Worm (Caenorhabditis elegans) whole organism, L1 larva: ENCODE measurements around the gene Y15E3A.4.

Experiments
- C04F5.9 ChIP-seq: sonication (generic microtip); optimal IDR thresholded peaks from 2 replicates; lab custom pipeline; 2016; ENCODE audit warnings: missing genetic modification characterization, missing compliant biosample characterization
- C16A3.4 ChIP-seq: fragments of 150-350 bp; optimal IDR thresholded peaks from 2 replicates; lab custom pipeline; 2014; ENCODE audit warnings: missing biosample characterization, missing genetic modification characterization
- aha-1 ChIP-seq: fragments of 150-350 bp; optimal IDR thresholded peaks from 2 replicates; lab custom pipeline; 2014; ENCODE audit warnings: missing biosample characterization, missing genetic modification characterization
- aly-2 ChIP-seq: fragments of 150-350 bp; optimal IDR thresholded peaks from 2 replicates; lab custom pipeline; 2014; ENCODE audit warnings: missing biosample characterization, missing genetic modification characterization
- blmp-1 ChIP-seq: fragments of 150-350 bp; optimal IDR thresholded peaks from 2 replicates; lab custom pipeline; 2014; ENCODE audit warnings: missing biosample characterization, missing genetic modification characterization
- ces-1 ChIP-seq: fragments of 150-350 bp; optimal IDR thresholded peaks from 2 replicates; lab custom pipeline; 2014; ENCODE audit warnings: missing biosample characterization, missing genetic modification reagents, missing genetic modification characterization
- dsc-1 ChIP-seq: sonication (generic microtip); optimal IDR thresholded peaks from 2 replicates; lab custom pipeline; 2016; ENCODE audit warnings: mild to moderate bottlenecking, missing genetic modification characterization, missing compliant biosample characterization
- efl-1 ChIP-seq, 4 experiments: fragments of 150-350 bp; optimal IDR thresholded peaks in 3 of 4; peaks in 1 of 4; 1 replicate in 1 of 4; 2 replicates in 3 of 4; lab custom pipeline; 2014; ENCODE audit warnings: missing biosample characterization in 2 of 4, missing genetic modification characterization in 2 of 4, missing genetic modification reagents in 2 of 4
- efl-3 ChIP-seq: fragments of 200-800 bp; sonication (Bioruptor generic); optimal IDR thresholded peaks from 2 replicates; lab custom pipeline; 2018; ENCODE audit warnings: mild to moderate bottlenecking, missing genetic modification characterization, missing compliant biosample characterization
- ets-5 ChIP-seq: fragments of 200-800 bp; sonication (Bioruptor generic); IDR thresholded peaks from 2 replicates; pipeline ENCODE4 v1.3.6; 2022; ENCODE audit warnings: missing genetic modification characterization, missing compliant biosample characterization
- fos-1 ChIP-seq: fragments of 150-350 bp; optimal IDR thresholded peaks from 2 replicates; lab custom pipeline; 2014; ENCODE audit warnings: missing biosample characterization, missing genetic modification characterization
- grh-1 ChIP-seq: fragments of 200-800 bp; sonication (Bioruptor generic); IDR thresholded peaks from 2 replicates; pipeline ENCODE4 v1.3.6; 2022; ENCODE audit warnings: missing genetic modification reagents, missing genetic modification characterization, missing compliant biosample characterization
- hpl-2 ChIP-seq: fragments of 150-350 bp; optimal IDR thresholded peaks from 2 replicates; lab custom pipeline; 2014; ENCODE audit warnings: missing biosample characterization, missing genetic modification reagents, missing genetic modification characterization
- isw-1 ChIP-seq: fragments of 200-800 bp; sonication (Bioruptor generic); IDR thresholded peaks from 2 replicates; pipeline ENCODE4 v1.3.6; 2022; ENCODE audit warnings: missing genetic modification characterization, missing compliant biosample characterization
- lin-13 ChIP-seq: fragments of 150-350 bp; optimal IDR thresholded peaks from 2 replicates; lab custom pipeline; 2014; ENCODE audit warnings: missing biosample characterization, missing genetic modification reagents, missing genetic modification characterization
- lin-14 ChIP-seq: fragments of 200-800 bp; sonication (Bioruptor generic); optimal IDR thresholded peaks from 2 replicates; lab custom pipeline; 2018; ENCODE audit warnings: mild to moderate bottlenecking, missing genetic modification characterization, moderate library complexity, missing compliant biosample characterization
- lin-15B ChIP-seq: fragments of 150-350 bp; sonication (generic microtip); optimal IDR thresholded peaks from 3 replicates; lab custom pipeline; 2014; ENCODE audit warnings: missing biosample characterization, missing genetic modification characterization
- lin-35 ChIP-seq, 2 experiments: fragments of 150-350 bp; optimal IDR thresholded peaks; 2 replicates each; lab custom pipeline; 2014; ENCODE audit warnings: missing biosample characterization in 2 of 2, missing genetic modification characterization in 2 of 2, missing genetic modification reagents in 2 of 2
- lin-39 ChIP-seq: fragments of 150-350 bp; optimal IDR thresholded peaks from 2 replicates; lab custom pipeline; 2014; ENCODE audit warnings: missing biosample characterization, missing genetic modification reagents, missing genetic modification characterization
- lir-3 ChIP-seq: sonication (generic microtip); optimal IDR thresholded peaks from 2 replicates; lab custom pipeline; 2016; ENCODE audit warnings: mild to moderate bottlenecking, missing genetic modification characterization, moderate library complexity, missing compliant biosample characterization; ENCODE audit not compliant: poor library complexity
- lsy-2 ChIP-seq, 2 experiments: fragments of 150-350 bp; optimal IDR thresholded peaks; 2 replicates each; lab custom pipeline; 2014; ENCODE audit warnings: missing biosample characterization in 2 of 2, missing genetic modification characterization in 2 of 2
- mab-9 ChIP-seq: fragments of 200-800 bp; sonication (Bioruptor generic); IDR thresholded peaks from 2 replicates; pipeline ENCODE4 v1.3.6; 2022; ENCODE audit warnings: missing genetic modification reagents, missing genetic modification characterization, missing compliant biosample characterization
- mdl-1 ChIP-seq, 2 experiments: fragments of 150-350 bp; optimal IDR thresholded peaks; 2 replicates each; lab custom pipeline; 2014 to 2017; ENCODE audit warnings: missing biosample characterization in 2 of 2, missing genetic modification characterization in 2 of 2, inconsistent platforms in 1 of 2
- mef-2 ChIP-seq: fragments of 150-350 bp; optimal IDR thresholded peaks from 2 replicates; lab custom pipeline; 2014; ENCODE audit warnings: missing biosample characterization, missing genetic modification characterization
- mep-1 ChIP-seq: fragments of 150-350 bp; optimal IDR thresholded peaks from 2 replicates; lab custom pipeline; 2014; ENCODE audit warnings: missing biosample characterization, missing genetic modification characterization
- nhr-19 ChIP-seq: fragments of 200-800 bp; sonication (Bioruptor generic); conservative IDR thresholded peaks from 2 replicates; pipeline ENCODE4 v1.3.6; 2022; ENCODE audit warnings: missing genetic modification characterization, missing compliant biosample characterization
- nhr-20 ChIP-seq: sonication (generic microtip); optimal IDR thresholded peaks from 2 replicates; lab custom pipeline; 2016; ENCODE audit warnings: mild to moderate bottlenecking, missing genetic modification characterization, missing compliant biosample characterization
- nhr-47 ChIP-seq: sonication (generic microtip); optimal IDR thresholded peaks from 2 replicates; lab custom pipeline; 2016; ENCODE audit warnings: mild to moderate bottlenecking, missing genetic modification characterization, moderate library complexity, missing compliant biosample characterization
- nhr-71 ChIP-seq: sonication (generic microtip); optimal IDR thresholded peaks from 2 replicates; lab custom pipeline; 2016; ENCODE audit warnings: mild to moderate bottlenecking, missing genetic modification characterization, moderate library complexity, missing compliant biosample characterization
- nhr-76 ChIP-seq: sonication (generic microtip); optimal IDR thresholded peaks from 2 replicates; lab custom pipeline; 2017; ENCODE audit warnings: missing biosample characterization, missing genetic modification characterization
- nhr-84 ChIP-seq: sonication (generic microtip); optimal IDR thresholded peaks from 2 replicates; lab custom pipeline; 2017; ENCODE audit warnings: missing biosample characterization, missing genetic modification characterization
- nhr-85 ChIP-seq: sonication (generic microtip); peaks from one replicate; lab custom pipeline; 2016; ENCODE audit warnings: missing genetic modification characterization, inconsistent platforms, missing compliant biosample characterization
- pax-3 ChIP-seq: fragments of 200-800 bp; sonication (Bioruptor generic); optimal IDR thresholded peaks from 2 replicates; lab custom pipeline; 2018; ENCODE audit warnings: mild to moderate bottlenecking, missing genetic modification characterization, moderate library complexity, missing compliant biosample characterization
- pqm-1 ChIP-seq: sonication (generic microtip); optimal IDR thresholded peaks from 3 replicates; lab custom pipeline; 2017; ENCODE audit warnings: missing biosample characterization, missing genetic modification characterization
- rnt-1 ChIP-seq: sonication (generic microtip); optimal IDR thresholded peaks from 2 replicates; lab custom pipeline; 2016; ENCODE audit warnings: mild to moderate bottlenecking, missing genetic modification characterization, moderate library complexity, missing compliant biosample characterization
- skn-1 ChIP-seq: fragments of 150-350 bp; optimal IDR thresholded peaks from 2 replicates; lab custom pipeline; 2014; ENCODE audit warnings: missing biosample characterization, missing genetic modification characterization
- snpc-4 ChIP-seq: fragments of 150-350 bp; optimal IDR thresholded peaks from 2 replicates; lab custom pipeline; 2014; ENCODE audit warnings: missing biosample characterization, missing genetic modification characterization
- snu-23 ChIP-seq: sonication (generic microtip); optimal IDR thresholded peaks from 2 replicates; lab custom pipeline; 2016; ENCODE audit warnings: missing genetic modification characterization, missing compliant biosample characterization
- swsn-7 ChIP-seq: sonication (generic microtip); optimal IDR thresholded peaks from 2 replicates; lab custom pipeline; 2016; ENCODE audit warnings: missing genetic modification characterization, missing compliant biosample characterization
- tbx-2 ChIP-seq: sonication (generic microtip); optimal IDR thresholded peaks from 2 replicates; lab custom pipeline; 2016; ENCODE audit warnings: missing genetic modification characterization, missing compliant biosample characterization
- tlp-1 ChIP-seq: fragments of 150-350 bp; optimal IDR thresholded peaks from 2 replicates; lab custom pipeline; 2014; ENCODE audit warnings: missing biosample characterization, missing genetic modification characterization
- unc-130 ChIP-seq: fragments of 150-350 bp; optimal IDR thresholded peaks from 2 replicates; lab custom pipeline; 2017; ENCODE audit warnings: missing biosample characterization, missing genetic modification characterization, inconsistent platforms
- unc-86 ChIP-seq: sonication (generic microtip); optimal IDR thresholded peaks from 2 replicates; lab custom pipeline; 2016; ENCODE audit warnings: missing genetic modification characterization, missing compliant biosample characterization
- vab-15 ChIP-seq: sonication (generic microtip); optimal IDR thresholded peaks from 2 replicates; lab custom pipeline; 2017; ENCODE audit warnings: missing genotype, mild to moderate bottlenecking, missing genetic modification characterization, missing compliant biosample characterization
- zag-1 ChIP-seq: fragments of 150-350 bp; optimal IDR thresholded peaks from 2 replicates; lab custom pipeline; 2014; ENCODE audit warnings: missing biosample characterization, missing genetic modification characterization
- zip-4 ChIP-seq: fragments of 200-800 bp; sonication (Bioruptor generic); optimal IDR thresholded peaks from 2 replicates; lab custom pipeline; 2018; ENCODE audit warnings: mild to moderate bottlenecking, missing genetic modification characterization, moderate library complexity, missing compliant biosample characterization
- ztf-11 ChIP-seq, 2 experiments: sonication (generic microtip); optimal IDR thresholded peaks; 2 replicates each; lab custom pipeline; 2016 to 2017; ENCODE audit warnings: missing genetic modification characterization in 2 of 2, missing biosample characterization in 1 of 2, missing compliant biosample characterization in 1 of 2
- ztf-4 ChIP-seq: fragments of 150-350 bp; optimal IDR thresholded peaks from 2 replicates; lab custom pipeline; 2014; ENCODE audit warnings: missing biosample characterization, missing genetic modification characterization

The Y15E3A.4 gene

DNA sequence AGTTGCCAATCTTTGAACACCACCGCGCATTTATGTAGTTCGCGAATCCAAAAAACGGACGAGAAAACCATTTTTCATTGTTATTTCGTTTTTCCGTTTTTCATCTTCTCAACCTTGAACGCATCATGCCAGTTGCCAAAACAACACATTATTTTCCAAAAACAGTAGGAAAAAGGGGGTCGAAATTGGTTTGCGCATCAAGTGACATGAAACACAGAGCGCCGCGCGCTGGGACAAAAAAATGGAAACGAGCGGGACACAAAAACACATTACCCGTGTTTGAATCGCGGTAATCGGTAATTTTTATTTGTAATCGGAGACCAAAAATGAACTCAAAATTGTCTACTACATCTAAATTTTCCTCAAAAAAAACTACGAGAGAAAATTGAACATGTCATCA lies 5.6 kb downstream of the Y15E3A.4 start:
- TF ChIP-seq blmp-1 (tag; lab: Kevin White, UChicago), result peak; percentile 57
- peak; percentile 57 for TF ChIP-seq lin-14
- no peak for TF ChIP-seq mab-9 (GFP tag; lab: Robert Waterston, UW)
- TF ChIP-seq mep-1 (tag; lab: Kevin White, UChicago), result peak; percentile 11
- no peak for TF ChIP-seq snpc-4
- TF ChIP-seq efl-1 (optimal IDR thresholded peaks at IDR 0.05; lab: Kevin White, UChicago), result no peak
- TF ChIP-seq efl-1 (GFP tag; optimal IDR thresholded peaks at IDR 0.05 in 1 of 2; lab: Kevin White, UChicago), result peak in 1 of 2 experiments; percentile 24
- no peak for TF ChIP-seq nhr-71 (tag; lab: Kevin White, UChicago)
- TF ChIP-seq nhr-85 (tag; lab: Kevin White, UChicago), result peak; percentile 66
- no peak for TF ChIP-seq ztf-11 (tag; optimal IDR thresholded peaks at IDR 0.05; lab: Kevin White, UChicago)
- TF ChIP-seq isw-1 (GFP tag; lab: Robert Waterston, UW), result no peak
- no peak for TF ChIP-seq lin-15B (tag; lab: Kevin White, UChicago)

DNA sequence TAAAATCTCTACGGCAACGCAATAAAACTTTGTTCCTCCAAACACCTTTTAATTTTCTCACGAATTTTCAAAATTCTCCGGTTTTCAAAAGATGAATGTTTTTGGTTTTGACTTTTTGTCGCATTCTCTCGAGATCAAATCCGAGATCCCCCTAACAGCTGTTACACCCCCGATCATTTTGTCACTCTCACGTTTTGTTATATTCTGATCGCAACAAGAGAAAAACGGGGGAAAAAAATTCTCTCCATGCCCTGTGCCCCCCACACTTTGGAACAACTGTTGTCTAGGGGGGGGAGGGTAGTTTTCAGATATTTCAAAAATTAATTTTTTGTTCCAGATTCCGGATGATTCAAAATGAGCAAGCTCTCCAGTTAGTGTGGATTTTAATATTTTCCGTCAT lies 7.4 kb downstream of the Y15E3A.4 start:
- TF ChIP-seq nhr-71 (tag; lab: Kevin White, UChicago), result peak; percentile 78
- no peak for TF ChIP-seq C16A3.4 (tag; lab: Kevin White, UChicago)
- peak; percentile 43 for TF ChIP-seq nhr-20 (tag; lab: Kevin White, UChicago)
- TF ChIP-seq unc-130 (tag; lab: Kevin White, UChicago), result peak; percentile 54
- no peak for TF ChIP-seq hpl-2 (GFP tag; lab: Kevin White, UChicago)
- no peak for TF ChIP-seq nhr-47 (tag; lab: Kevin White, UChicago)
- TF ChIP-seq zag-1, result no peak
- no peak for TF ChIP-seq unc-86 (tag; lab: Kevin White, UChicago)
- TF ChIP-seq tbx-2 (tag; lab: Kevin White, UChicago), result no peak
- peak; percentile 36 for TF ChIP-seq snu-23
- TF ChIP-seq pqm-1, result no peak
- no peak for TF ChIP-seq mef-2 (tag; lab: Kevin White, UChicago)
- TF ChIP-seq lsy-2 (tag; optimal IDR thresholded peaks at IDR 0.05; lab: Kevin White, UChicago), result peak in 1 of 2 experiments; percentile 32
- TF ChIP-seq skn-1 (tag; lab: Kevin White, UChicago), result peak; percentile 33
- TF ChIP-seq ztf-11 (tag; optimal IDR thresholded peaks at IDR 0.05; lab: Kevin White, UChicago), result no peak
- peak; percentile 42 for TF ChIP-seq lin-39 (tag; lab: Kevin White, UChicago)
- TF ChIP-seq lir-3 (tag; lab: Kevin White, UChicago), result no peak
- no peak for TF ChIP-seq nhr-76 (tag; lab: Kevin White, UChicago)
- TF ChIP-seq tlp-1, result no peak
- no peak for TF ChIP-seq ztf-4
- TF ChIP-seq snpc-4, result peak; percentile 10
- TF ChIP-seq lin-15B (tag; lab: Kevin White, UChicago), result no peak
- no peak for TF ChIP-seq efl-3 (GFP tag; lab: Kevin White, UChicago)
- no peak for TF ChIP-seq aha-1 (tag; lab: Kevin White, UChicago)
- peak; percentile 51; the same call in 1 of the 2 replicates for TF ChIP-seq nhr-19
- peak; percentile 77 for TF ChIP-seq rnt-1 (tag; lab: Kevin White, UChicago)
- peak; percentile 82 for TF ChIP-seq lin-14
- peak in 1 of 2 experiments; percentile 35 for TF ChIP-seq mdl-1 (tag; optimal IDR thresholded peaks at IDR 0.05; lab: Kevin White, UChicago)
- no peak for TF ChIP-seq lin-13 (GFP tag; lab: Kevin White, UChicago)
- no peak for TF ChIP-seq ces-1
- peak; percentile 7 for TF ChIP-seq swsn-7 (tag; lab: Kevin White, UChicago)

DNA sequence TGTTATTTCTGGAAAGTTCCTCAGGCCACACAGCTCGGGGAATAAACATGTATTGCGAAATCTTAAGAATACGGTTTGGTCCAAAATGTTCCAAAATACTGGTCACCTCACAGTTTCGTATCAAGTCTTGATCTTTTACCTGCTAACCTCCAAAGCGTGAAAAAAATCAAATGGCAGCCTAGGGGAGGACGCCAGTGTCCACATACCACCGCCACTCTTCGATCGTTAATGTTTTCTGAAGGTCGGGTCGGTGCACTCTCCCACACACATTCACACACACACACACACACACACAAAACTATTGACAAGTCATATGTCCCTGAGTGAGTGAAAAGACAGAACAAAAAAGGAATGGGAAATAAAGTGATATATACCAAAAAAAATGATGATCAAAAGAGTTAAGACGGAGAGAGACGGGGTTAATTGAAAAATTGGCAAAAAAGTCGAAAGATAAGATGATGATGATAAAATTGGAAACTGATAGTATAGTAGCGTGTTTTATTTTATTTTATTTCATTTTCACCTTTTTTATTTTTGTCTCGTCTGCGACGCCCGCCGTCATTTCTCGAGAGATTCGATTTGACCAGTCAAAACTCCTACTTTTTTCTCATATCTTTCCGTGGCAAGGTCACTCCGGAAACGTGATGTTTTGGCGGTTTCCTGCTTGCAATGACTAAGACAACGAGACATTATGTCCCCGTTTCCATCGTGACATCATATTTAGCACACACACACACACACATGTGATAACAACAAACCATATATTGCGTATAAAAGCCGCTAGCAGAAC lies 9.2 kb downstream of the Y15E3A.4 start, which contains the start of gene Y15E3A.5:
Y15E3A.5 (plus strand) TSS at position 752 of the 790 bp plus-strand sequence.
- TF ChIP-seq aly-2 (tag; lab: Kevin White, UChicago) (no peak), lin-39 (tag; lab: Kevin White, UChicago) (no peak), lin-35 (GFP tag; optimal IDR thresholded peaks at IDR 0.05; lab: Kevin White, UChicago) (peak; percentile 28 to 75), grh-1 (GFP tag; lab: Robert Waterston, UW) (peak; percentile 63; the same call in 1 of the 2 replicates), C04F5.9 (tag; lab: Kevin White, UChicago) (no peak), ets-5 (no peak), nhr-84 (tag; lab: Kevin White, UChicago) (no peak), dsc-1 (tag; lab: Kevin White, UChicago) (no peak), unc-130 (tag; lab: Kevin White, UChicago) (peak; percentile 51), hpl-2 (GFP tag; lab: Kevin White, UChicago) (no peak), lin-15B (tag; lab: Kevin White, UChicago) (no peak), fos-1 (tag; lab: Kevin White, UChicago) (peak; percentile 1), ztf-11 (tag; optimal IDR thresholded peaks at IDR 0.05; lab: Kevin White, UChicago) (no peak), nhr-71 (tag; lab: Kevin White, UChicago) (peak; percentile 79), mab-9 (GFP tag; lab: Robert Waterston, UW) (no peak), efl-1 (optimal IDR thresholded peaks at IDR 0.05; lab: Kevin White, UChicago) (peak in 1 of 2 experiments; percentile 17), efl-1 (GFP tag; optimal IDR thresholded peaks at IDR 0.05 in 1 of 2; lab: Kevin White, UChicago) (peak in 1 of 2 experiments; percentile 88), vab-15 (tag; lab: Kevin White, UChicago) (no peak), pax-3 (tag; lab: Kevin White, UChicago) (no peak), zip-4 (GFP tag; lab: Kevin White, UChicago) (peak; percentile 47)
